Worm (Caenorhabditis elegans): Measurements from ENCODE around the gene Y97E10C.1.

ce11 chrV:7693394-7693793 is 35.3 kb upstream of the Y97E10C.1 start, which contains the start of gene C12D5.10:
- no peak for TF ChIP-seq ama-1 (optimal IDR thresholded peaks at IDR 0.05)
- no peak for TF ChIP-seq aly-1 (tag; optimal IDR thresholded peaks at IDR 0.05)
- no peak for TF ChIP-seq tra-4 (tag; optimal IDR thresholded peaks at IDR 0.05)
- no peak for TF ChIP-seq hnd-1 (tag; optimal IDR thresholded peaks at IDR 0.05)
- no peak for TF ChIP-seq ceh-36 (tag; optimal IDR thresholded peaks at IDR 0.05)
- no peak for TF ChIP-seq B0310.2 (tag; optimal IDR thresholded peaks at IDR 0.05)
- no peak for TF ChIP-seq tbx-37 (GFP tag; conservative IDR thresholded peaks at IDR 0.05)
- TF ChIP-seq flt-1 (GFP tag; IDR thresholded peaks at IDR 0.05): no peak
- TF ChIP-seq scrt-1 (GFP tag; IDR thresholded peaks at IDR 0.05): no peak
- TF ChIP-seq ets-7 (tag; optimal IDR thresholded peaks at IDR 0.05): no peak
- no peak for TF ChIP-seq F13C5.2 (tag; optimal IDR thresholded peaks at IDR 0.05)
- no peak for TF ChIP-seq tbx-11 (GFP tag; IDR thresholded peaks at IDR 0.05)
